Worm (Caenorhabditis elegans): ENCODE measurements around the gene F20A1.4.
A peak's percentile ranks its signal among the peaks of the same experiment; 100 is the strongest.

F20A1.4 gene

ce11 chrV:7021772-7022171 lies at the start of gene F20A1.4:
TSS of gene F20A1.4 (minus strand) at chrV:7021872.
- TF ChIP-seq daf-8 (GFP tag; IDR thresholded peaks at IDR 0.05): no peak
- no peak for TF ChIP-seq pha-4 (GFP tag; IDR thresholded peaks at IDR 0.05)
- no peak for TF ChIP-seq pha-4 (tag; optimal IDR thresholded peaks at IDR 0.05)
- no peak for TF ChIP-seq lsy-2 (tag; optimal IDR thresholded peaks at IDR 0.05)
- no peak for TF ChIP-seq lim-7 (GFP tag; IDR thresholded peaks at IDR 0.05)
- TF ChIP-seq fkh-10 (GFP tag; optimal IDR thresholded peaks at IDR 0.05): no peak
- TF ChIP-seq Y5F2A.4 (GFP tag; optimal IDR thresholded peaks at IDR 0.05): no peak
- no peak for TF ChIP-seq Y75B8A.6 (GFP tag; IDR thresholded peaks at IDR 0.05)
- TF ChIP-seq arid-1 (GFP tag; conservative IDR thresholded peaks at IDR 0.05): no peak
- TF ChIP-seq ztf-11 (tag; optimal IDR thresholded peaks at IDR 0.05): no peak
- no peak for TF ChIP-seq saeg-2 (GFP tag; IDR thresholded peaks at IDR 0.05)
- no peak for TF ChIP-seq snpc-4 (tag; optimal IDR thresholded peaks at IDR 0.05)
- no peak for TF ChIP-seq lin-13 (GFP tag; optimal IDR thresholded peaks at IDR 0.05)
- no peak for TF ChIP-seq nhr-6 (tag; optimal IDR thresholded peaks at IDR 0.05)

- TF ChIP-seq nhr-237 (tag; optimal IDR thresholded peaks at IDR 0.05): no peak
- TF ChIP-seq lim-7 (GFP tag; IDR thresholded peaks at IDR 0.05): 0 out of 2 replicates have a peak, but pooled peaks have one; percentile 54
- no peak for TF ChIP-seq php-3 (GFP tag; IDR thresholded peaks at IDR 0.05)
- 0 out of 2 replicates have a peak, but pooled peaks have one; percentile 30 for TF ChIP-seq egl-43 (GFP tag; IDR thresholded peaks at IDR 0.05)
- no peak for TF ChIP-seq mep-1 (tag; optimal IDR thresholded peaks at IDR 0.05)
- 0 out of 4 replicates have a peak, but pooled peaks of 1 of the 2 experiments have one; percentile 29 for TF ChIP-seq madf-5 (GFP tag; IDR thresholded peaks at IDR 0.05)
- no peak for TF ChIP-seq gei-8 (GFP tag; optimal IDR thresholded peaks at IDR 0.05)
- TF ChIP-seq hmg-1.1 (GFP tag; IDR thresholded peaks at IDR 0.05): no peak
- TF ChIP-seq skn-1 (tag; optimal IDR thresholded peaks at IDR 0.05): no peak
- TF ChIP-seq mes-2 (tag; optimal IDR thresholded peaks at IDR 0.05; ENCODE audit: poor library complexity, severe bottlenecking): peak; percentile 9
- TF ChIP-seq ceh-20 (GFP tag; IDR thresholded peaks at IDR 0.05): no peak
- TF ChIP-seq jun-1 (tag; optimal IDR thresholded peaks at IDR 0.05): no peak
- TF ChIP-seq madf-9 (GFP tag; conservative IDR thresholded peaks at IDR 0.05): no peak
- TF ChIP-seq vab-7 (GFP tag; IDR thresholded peaks at IDR 0.05): no peak
- no peak for TF ChIP-seq ceh-28 (tag; optimal IDR thresholded peaks at IDR 0.05)
- TF ChIP-seq snpc-1.2 (GFP tag; IDR thresholded peaks at IDR 0.05): 0 out of 2 replicates have a peak, but pooled peaks have one; percentile 11
Measured at ce11 chrV:7069605-7070004, 47.9 kb upstream of the F20A1.4 start.

ce11 chrV:7068861-7069260 lies 47.2 kb upstream of the F20A1.4 start:
- TF ChIP-seq php-3 (GFP tag; IDR thresholded peaks at IDR 0.05) (no peak), unc-62 (GFP tag; optimal IDR thresholded peaks at IDR 0.05 in 1 of 2) (peak in 1 of 2 experiments; percentile 59), unc-62 (tag; optimal IDR thresholded peaks at IDR 0.05) (no peak)

DNA sequence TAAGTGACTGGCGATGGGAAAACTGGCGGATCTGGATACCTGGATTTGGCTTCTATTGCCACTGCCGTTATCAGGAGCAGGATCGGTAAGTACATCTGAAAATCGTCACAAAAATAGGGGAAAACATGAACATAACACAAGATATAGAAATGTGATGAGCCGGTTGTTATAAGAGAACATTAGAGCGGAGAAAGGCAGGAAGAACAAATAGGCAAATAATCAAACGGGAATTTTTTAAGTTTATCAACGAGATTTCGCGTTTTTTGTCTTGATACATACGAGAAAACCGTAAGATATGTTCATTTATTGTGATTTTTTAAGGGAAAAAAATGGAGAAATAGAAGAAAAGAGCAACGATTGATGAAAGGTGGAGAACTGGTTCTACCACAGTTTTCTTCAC lies 43.6 kb upstream of the F20A1.4 start, which contains the start of gene Y57E12AR.1:
TSS of gene Y57E12AR.1 (minus strand) at position 101 of the 400 bp plus-strand sequence.
- TF ChIP-seq dmd-9 (GFP tag; IDR thresholded peaks at IDR 0.05) (no peak), fkh-10 (GFP tag; optimal IDR thresholded peaks at IDR 0.05) (no peak), jun-1 (tag; optimal IDR thresholded peaks at IDR 0.05) (no peak), hlh-30 (tag; optimal IDR thresholded peaks at IDR 0.05; ENCODE audit: insufficient read depth) (no peak), cey-2 (tag; optimal IDR thresholded peaks at IDR 0.05; ENCODE audit: borderline replicate concordance, insufficient read depth) (no peak), nhr-11 (tag; optimal IDR thresholded peaks at IDR 0.05) (no peak), lir-3 (tag; optimal IDR thresholded peaks at IDR 0.05) (no peak), gei-8 (GFP tag; optimal IDR thresholded peaks at IDR 0.05) (no peak), ama-1 (optimal IDR thresholded peaks at IDR 0.05) (no peak), pqm-1 (tag; optimal IDR thresholded peaks at IDR 0.05) (no peak), dmd-6 (GFP tag; IDR thresholded peaks at IDR 0.05) (no peak), tra-1 (GFP tag; IDR thresholded peaks at IDR 0.05) (no peak), ceh-32 (tag; optimal IDR thresholded peaks at IDR 0.05; ENCODE audit: poor library complexity) (no peak), F49E8.2 (tag; optimal IDR thresholded peaks at IDR 0.05; ENCODE audit: borderline replicate concordance) (no peak), ceh-82 (tag; optimal IDR thresholded peaks at IDR 0.05) (no peak), nhr-42 (GFP tag; IDR thresholded peaks at IDR 0.05) (no peak), unc-62 (GFP tag; optimal IDR thresholded peaks at IDR 0.05 in 1 of 2) (no peak), unc-62 (tag; optimal IDR thresholded peaks at IDR 0.05) (no peak), mdl-1 (tag; optimal IDR thresholded peaks at IDR 0.05) (no peak), zip-2 (tag; optimal IDR thresholded peaks at IDR 0.05) (no peak)

All from whole organism, L4 larva.